Worm (Caenorhabditis elegans) whole organism, L2 larva: Measurements from ENCODE around the gene fipr-4.

Experiments used
- ama-1 ChIP-seq: fragments of 150-350 bp; optimal IDR thresholded peaks from 2 replicates; lab custom pipeline; 2018; ENCODE audit warnings: inconsistent platforms
- fos-1 ChIP-seq: fragments of 150-350 bp; optimal IDR thresholded peaks from 2 replicates; lab custom pipeline; 2014; ENCODE audit warnings: missing biosample characterization, missing genetic modification characterization
- lin-13 ChIP-seq: fragments of 150-350 bp; optimal IDR thresholded peaks from 2 replicates; lab custom pipeline; 2014; ENCODE audit warnings: missing biosample characterization, missing genetic modification reagents, missing genetic modification characterization
- mdl-1 ChIP-seq, 2 experiments: fragments of 150-350 bp in 1 of 2; sonication (generic microtip) in 1 of 2; optimal IDR thresholded peaks; 2 replicates each; lab custom pipeline; 2017; ENCODE audit warnings: missing biosample characterization in 2 of 2, missing genetic modification characterization in 2 of 2
- nhr-10 ChIP-seq: sonication (generic microtip); optimal IDR thresholded peaks from 2 replicates; lab custom pipeline; 2017; ENCODE audit warnings: missing biosample characterization, missing genetic modification characterization
- nhr-25 ChIP-seq: fragments of 150-350 bp; sonication (generic microtip); optimal IDR thresholded peaks from 3 replicates; lab custom pipeline; 2014; ENCODE audit warnings: missing biosample characterization, missing genetic modification characterization
- snpc-4 ChIP-seq: fragments of 150-350 bp; optimal IDR thresholded peaks from 2 replicates; lab custom pipeline; 2014; ENCODE audit warnings: missing biosample characterization, missing genetic modification characterization
- unc-39 ChIP-seq: fragments of 150-350 bp; optimal IDR thresholded peaks from 2 replicates; lab custom pipeline; 2014; ENCODE audit warnings: missing biosample characterization, missing genetic modification characterization
- unc-62 ChIP-seq: fragments of 150-350 bp; optimal IDR thresholded peaks from 2 replicates; lab custom pipeline; 2014; ENCODE audit warnings: missing biosample characterization, missing genetic modification reagents, missing genetic modification characterization
- zag-1 ChIP-seq: fragments of 150-350 bp; optimal IDR thresholded peaks from 2 replicates; lab custom pipeline; 2014; ENCODE audit warnings: missing biosample characterization, missing genetic modification characterization

- no peak for TF ChIP-seq unc-62 (GFP tag; lab: Kevin White, UChicago)
- TF ChIP-seq zag-1 = no peak
- no peak for TF ChIP-seq nhr-25 (tag; lab: Kevin White, UChicago)
- no peak for TF ChIP-seq ama-1 (lab: Kevin White, UChicago)
- TF ChIP-seq mdl-1 (tag; optimal IDR thresholded peaks at IDR 0.05; lab: Kevin White, UChicago) = no peak
- no peak for TF ChIP-seq lin-13 (GFP tag; lab: Kevin White, UChicago)
- no peak for TF ChIP-seq snpc-4
- peak; percentile 80 for TF ChIP-seq fos-1
- TF ChIP-seq unc-39 = no peak
- no peak for TF ChIP-seq nhr-10
Measured at ce11 chrV:10256050-10256449, 27.8 kb upstream of the fipr-4 start, which contains the start of gene nhr-232.
